Worm (Caenorhabditis elegans) whole organism, midembryonic: ENCODE results near the gene F53B7.7.

Experiments
- cog-1 ChIP-seq: sonication (generic microtip); optimal IDR thresholded peaks from 2 replicates; lab custom pipeline; 2016; ENCODE audit warnings: missing genetic modification characterization, missing compliant biosample characterization
- flt-1 ChIP-seq: fragments of 200-800 bp; sonication (Bioruptor generic); IDR thresholded peaks from 2 replicates; pipeline ENCODE4 v1.3.6; 2022; ENCODE audit warnings: missing genetic modification characterization, missing compliant biosample characterization
- med-1 ChIP-seq: sonication (generic microtip); optimal IDR thresholded peaks from 2 replicates; lab custom pipeline; 2017; ENCODE audit warnings: missing genetic modification characterization, mild to moderate bottlenecking, missing compliant biosample characterization, antibody characterized with exemption, missing genetic modification reagents; ENCODE audit not compliant: insufficient read depth
- ref-1 ChIP-seq: fragments of 200-800 bp; sonication (Bioruptor generic); conservative IDR thresholded peaks from 2 replicates; pipeline ENCODE4 v1.3.6; 2022; ENCODE audit warnings: missing genetic modification reagents, missing genetic modification characterization, missing compliant biosample characterization

- TF ChIP-seq cog-1 (tag; lab: Kevin White, UChicago) = no peak
- no peak for TF ChIP-seq ref-1 (GFP tag; lab: Robert Waterston, UW)
- no peak for TF ChIP-seq flt-1 (GFP tag; lab: Robert Waterston, UW)
- TF ChIP-seq med-1 (GFP tag; lab: Kevin White, UChicago) = no peak
These were observed 49.8 kb downstream of the F53B7.7 start, which contains the start of gene srh-74 for ce11 chrV:11048678-11049077.
